Fruit fly (Drosophila melanogaster): ENCODE results near the gene Lgr1.

DNA sequence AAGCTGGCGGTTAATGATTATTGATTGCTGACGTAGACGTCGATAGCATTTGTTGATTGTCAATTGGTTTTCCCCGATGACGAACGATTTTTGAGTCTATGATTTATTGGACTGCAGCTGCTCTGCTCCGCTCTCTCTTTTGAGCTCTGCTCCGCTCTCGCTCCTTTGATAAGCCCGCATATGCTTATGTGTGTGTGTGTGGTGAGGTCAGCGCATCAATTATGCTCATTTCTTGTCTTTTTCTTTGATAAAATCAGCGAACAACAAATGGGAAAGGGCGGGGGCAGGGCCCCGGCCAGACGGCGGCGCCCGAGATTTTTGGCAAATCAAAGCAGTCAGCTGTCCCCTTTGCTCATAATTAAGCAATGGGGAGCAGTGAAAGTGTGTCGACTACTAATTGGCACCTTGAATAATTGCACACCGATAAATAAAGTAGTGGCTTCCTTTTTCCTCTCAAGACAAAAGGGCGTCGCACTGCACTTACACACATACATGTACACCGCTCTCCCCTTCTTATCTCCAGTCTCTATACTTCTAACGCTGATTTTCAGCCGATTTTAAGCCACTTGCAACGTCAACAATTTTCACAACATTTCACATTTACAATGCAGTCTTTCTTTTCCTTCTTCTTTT lies 43.9 kb upstream of the Lgr1 start:
- TF ChIP-seq Dll (optimal IDR thresholded peaks at IDR 0.05): no peak
- TF ChIP-seq psq (optimal IDR thresholded peaks at IDR 0.05): no peak
- TF ChIP-seq usp (GFP tag; optimal IDR thresholded peaks at IDR 0.05): no peak
- no peak for TF ChIP-seq CG8478 (optimal IDR thresholded peaks at IDR 0.05)
- no peak for TF ChIP-seq pan (optimal IDR thresholded peaks at IDR 0.05)

Data from whole organism.